Fruit fly (Drosophila melanogaster) whole organism, prepupa: ENCODE measurements around the gene Cf2.
A peak's percentile ranks its signal among the peaks of the same experiment; 100 is the strongest.

Source experiments
- Blimp-1 ChIP-seq: fragments of 200-800 bp; sonication (Bioruptor generic); optimal IDR thresholded peaks from 3 replicates; lab custom pipeline; 2017; ENCODE audit warnings: missing biosample characterization, missing genetic modification characterization, mild to moderate bottlenecking, moderate library complexity, missing genetic modification reagents
- CG15336 ChIP-seq: fragments of 200-800 bp; sonication (Bioruptor generic); IDR thresholded peaks from 2 replicates; pipeline ENCODE4 v1.3.6; 2022; ENCODE audit warnings: missing biosample characterization, missing genetic modification characterization
- CG6854 ChIP-seq: fragments of 200-800 bp; sonication (Bioruptor generic); optimal IDR thresholded peaks from 2 replicates; lab custom pipeline; 2017; ENCODE audit warnings: missing biosample characterization, mild to moderate bottlenecking, missing genetic modification characterization
- CG9139 ChIP-seq: fragments of 200-800 bp; sonication (Bioruptor generic); optimal IDR thresholded peaks from 3 replicates; lab custom pipeline; 2017; ENCODE audit warnings: missing biosample characterization, mild to moderate bottlenecking, missing genetic modification characterization
- Met ChIP-seq: fragments of 200-800 bp; sonication (Bioruptor generic); optimal IDR thresholded peaks from 3 replicates; lab custom pipeline; 2016; ENCODE audit warnings: missing biosample characterization, missing genetic modification characterization
- pdm3 ChIP-seq: fragments of 200-800 bp; sonication (Bioruptor generic); optimal IDR thresholded peaks from 3 replicates; lab custom pipeline; 2016; ENCODE audit warnings: missing biosample characterization, missing genetic modification characterization

dm6 chr2L:4830490-4830889 is 52.4 kb downstream of the Cf2 start, which contains the start of gene Fnta:
- no peak for TF ChIP-seq CG9139 (GFP tag; lab: Kevin White, UChicago)
- no peak for TF ChIP-seq Met (GFP tag; lab: Kevin White, UChicago)
- peak; percentile 31 for TF ChIP-seq CG6854
- no peak for TF ChIP-seq pdm3 (GFP tag; lab: Kevin White, UChicago)
- TF ChIP-seq CG15336, result no peak
- TF ChIP-seq Blimp-1 (GFP tag; lab: Kevin White, UChicago), result no peak
